Worm (Caenorhabditis elegans) whole organism, midembryonic: ENCODE results near the gene F53A3.1.

ENCODE experiments used
- T22C8.4 ChIP-seq: fragments of 200-800 bp; sonication (Bioruptor generic); IDR thresholded peaks from 2 replicates; pipeline ENCODE4 v1.3.6; 2022; ENCODE audit warnings: missing genetic modification characterization, missing compliant biosample characterization
- cog-1 ChIP-seq: sonication (generic microtip); optimal IDR thresholded peaks from 2 replicates; lab custom pipeline; 2016; ENCODE audit warnings: missing genetic modification characterization, missing compliant biosample characterization
- flt-1 ChIP-seq: fragments of 200-800 bp; sonication (Bioruptor generic); IDR thresholded peaks from 2 replicates; pipeline ENCODE4 v1.3.6; 2022; ENCODE audit warnings: missing genetic modification characterization, missing compliant biosample characterization
- klf-2 ChIP-seq: fragments of 200-800 bp; sonication (Bioruptor generic); conservative IDR thresholded peaks from 2 replicates; pipeline ENCODE4 v1.3.6; 2022; ENCODE audit warnings: missing genetic modification reagents, missing genetic modification characterization, missing compliant biosample characterization
- med-1 ChIP-seq: sonication (generic microtip); optimal IDR thresholded peaks from 2 replicates; lab custom pipeline; 2017; ENCODE audit warnings: missing genetic modification characterization, mild to moderate bottlenecking, missing compliant biosample characterization, antibody characterized with exemption, missing genetic modification reagents; ENCODE audit not compliant: insufficient read depth
- ref-1 ChIP-seq: fragments of 200-800 bp; sonication (Bioruptor generic); conservative IDR thresholded peaks from 2 replicates; pipeline ENCODE4 v1.3.6; 2022; ENCODE audit warnings: missing genetic modification reagents, missing genetic modification characterization, missing compliant biosample characterization
- tab-1 ChIP-seq: fragments of 200-800 bp; sonication (Bioruptor generic); IDR thresholded peaks from 2 replicates; pipeline ENCODE4 v1.3.6; 2022; ENCODE audit warnings: missing genetic modification characterization, missing compliant biosample characterization
- ztf-23 ChIP-seq: fragments of 200-800 bp; sonication (Bioruptor generic); IDR thresholded peaks from 2 replicates; pipeline ENCODE4 v1.3.6; 2022; ENCODE audit warnings: missing genetic modification reagents, missing genetic modification characterization, missing compliant biosample characterization
- ztf-29 ChIP-seq: fragments of 200-800 bp; sonication (Bioruptor generic); IDR thresholded peaks from 2 replicates; pipeline ENCODE4 v1.3.6; 2022; ENCODE audit warnings: missing genetic modification reagents, missing genetic modification characterization, missing compliant biosample characterization

The F53A3.1 gene

ce11 chrIII:1947851-1948250 is 4.4 kb upstream of the F53A3.1 start:
- TF ChIP-seq ref-1 (GFP tag; lab: Robert Waterston, UW) (no peak), med-1 (GFP tag; lab: Kevin White, UChicago) (no peak), tab-1 (GFP tag; lab: Robert Waterston, UW) (no peak), ztf-23 (no peak), cog-1 (no peak), klf-2 (no peak), ztf-29 (GFP tag; lab: Robert Waterston, UW) (no peak), T22C8.4 (no peak), flt-1 (no peak)

ce11 chrIII:1939625-1939988 is 3.8 kb downstream of the F53A3.1 start:
- TF ChIP-seq flt-1 (no peak), ztf-29 (GFP tag; lab: Robert Waterston, UW) (no peak), ref-1 (GFP tag; lab: Robert Waterston, UW) (no peak), T22C8.4 (no peak), klf-2 (no peak), tab-1 (GFP tag; lab: Robert Waterston, UW) (no peak), cog-1 (no peak)

ce11 chrIII:1938712-1939624 is 4.5 kb downstream of the F53A3.1 start:
- TF ChIP-seq ref-1 (GFP tag; lab: Robert Waterston, UW) (no peak), T22C8.4 (peak; percentile 87)

- TF ChIP-seq ref-1 (GFP tag; lab: Robert Waterston, UW): no peak
Measured at ce11 chrIII:1937879-1938438, 5.5 kb downstream of the F53A3.1 start.

DNA sequence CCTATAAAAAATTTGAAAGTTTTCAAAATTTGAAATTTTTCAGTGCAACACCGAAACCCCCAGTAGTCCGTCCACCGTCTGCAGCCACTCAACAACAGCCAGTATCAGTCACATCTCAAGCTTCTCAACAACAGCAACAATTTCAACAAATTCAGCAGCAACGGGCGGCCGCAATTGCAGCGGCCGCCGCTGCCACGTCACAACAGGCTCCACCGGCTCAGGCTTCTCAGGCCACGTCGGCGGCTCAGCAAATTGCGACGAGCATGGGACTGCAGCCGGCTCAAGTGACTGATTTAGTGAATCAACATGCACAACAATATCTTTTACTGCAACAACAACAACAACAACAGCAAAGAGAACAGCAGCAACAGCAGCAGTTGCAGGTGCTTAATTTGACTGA is 9.3 kb downstream of the F53A3.1 start:
- TF ChIP-seq cog-1 (no peak), klf-2 (no peak), tab-1 (GFP tag; lab: Robert Waterston, UW) (no peak), T22C8.4 (no peak), ztf-29 (GFP tag; lab: Robert Waterston, UW) (no peak), med-1 (GFP tag; lab: Kevin White, UChicago) (no peak), ref-1 (GFP tag; lab: Robert Waterston, UW) (no peak), ztf-23 (no peak), flt-1 (no peak)

DNA sequence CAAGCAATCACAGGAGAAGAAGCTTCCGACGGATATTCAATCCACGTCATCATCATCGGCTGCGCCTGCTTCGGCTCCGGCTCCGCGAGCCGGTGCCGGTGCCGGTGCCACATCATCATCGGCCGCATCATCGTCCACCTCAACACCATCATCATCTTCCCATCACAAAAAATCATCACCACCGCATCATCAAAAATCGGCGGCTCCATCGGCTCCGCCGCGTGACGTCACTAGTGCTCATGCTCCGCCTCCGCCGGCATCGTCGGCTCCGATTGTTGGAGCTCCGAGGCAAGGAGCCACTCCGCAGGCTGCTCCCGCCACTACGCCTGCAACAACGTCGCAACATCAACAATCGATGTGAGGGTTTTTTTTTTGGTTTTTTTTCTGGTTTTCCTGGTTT is 11.4 kb downstream of the F53A3.1 start:
- TF ChIP-seq med-1 (GFP tag; lab: Kevin White, UChicago): no peak
- TF ChIP-seq ztf-23: no peak
- TF ChIP-seq ref-1 (GFP tag; lab: Robert Waterston, UW): no peak
- TF ChIP-seq T22C8.4: no peak
- no peak for TF ChIP-seq ztf-29 (GFP tag; lab: Robert Waterston, UW)
- no peak; the same call in 1 of the 2 replicates for TF ChIP-seq tab-1 (GFP tag; lab: Robert Waterston, UW)
- no peak for TF ChIP-seq klf-2
- TF ChIP-seq cog-1: no peak
- TF ChIP-seq flt-1: no peak

- TF ChIP-seq klf-2 (no peak), flt-1 (no peak), med-1 (GFP tag; lab: Kevin White, UChicago) (no peak), cog-1 (no peak), ztf-23 (no peak), T22C8.4 (no peak), ref-1 (GFP tag; lab: Robert Waterston, UW) (no peak), ztf-29 (GFP tag; lab: Robert Waterston, UW) (no peak), tab-1 (GFP tag; lab: Robert Waterston, UW) (no peak)
Measured at ce11 chrIII:1931509-1931908, 11.9 kb downstream of the F53A3.1 start.

DNA sequence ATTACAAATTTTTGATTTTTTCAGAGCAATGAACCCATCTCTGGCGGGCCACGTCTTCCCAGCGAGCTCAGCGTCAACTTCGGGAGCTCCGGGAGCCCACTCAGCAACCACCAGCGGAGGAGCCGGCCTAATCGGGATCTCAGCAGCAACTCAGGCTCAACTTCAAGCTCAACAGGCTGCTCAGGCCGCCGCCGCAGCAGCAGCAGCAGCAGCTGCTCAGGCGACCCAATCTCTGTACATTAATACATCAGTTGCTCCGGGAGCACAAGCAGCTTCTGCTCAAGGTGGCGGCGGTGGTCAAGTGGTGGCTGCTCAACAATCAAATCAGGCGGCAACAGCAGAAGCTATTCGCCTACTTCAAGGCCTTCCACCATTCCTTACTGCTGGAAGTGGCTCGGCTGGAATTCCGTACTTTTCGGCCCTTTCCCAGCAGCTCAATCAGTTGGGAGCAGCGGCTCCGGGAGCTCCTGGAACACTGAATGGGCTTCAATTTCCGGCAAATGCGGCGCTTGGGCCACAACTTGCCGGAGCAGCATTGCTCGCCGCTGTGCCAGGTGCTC is 12.6 kb downstream of the F53A3.1 start:
- TF ChIP-seq klf-2 (no peak), ztf-29 (GFP tag; lab: Robert Waterston, UW) (no peak), ztf-23 (no peak), cog-1 (no peak), T22C8.4 (no peak), ref-1 (GFP tag; lab: Robert Waterston, UW) (no peak)

DNA sequence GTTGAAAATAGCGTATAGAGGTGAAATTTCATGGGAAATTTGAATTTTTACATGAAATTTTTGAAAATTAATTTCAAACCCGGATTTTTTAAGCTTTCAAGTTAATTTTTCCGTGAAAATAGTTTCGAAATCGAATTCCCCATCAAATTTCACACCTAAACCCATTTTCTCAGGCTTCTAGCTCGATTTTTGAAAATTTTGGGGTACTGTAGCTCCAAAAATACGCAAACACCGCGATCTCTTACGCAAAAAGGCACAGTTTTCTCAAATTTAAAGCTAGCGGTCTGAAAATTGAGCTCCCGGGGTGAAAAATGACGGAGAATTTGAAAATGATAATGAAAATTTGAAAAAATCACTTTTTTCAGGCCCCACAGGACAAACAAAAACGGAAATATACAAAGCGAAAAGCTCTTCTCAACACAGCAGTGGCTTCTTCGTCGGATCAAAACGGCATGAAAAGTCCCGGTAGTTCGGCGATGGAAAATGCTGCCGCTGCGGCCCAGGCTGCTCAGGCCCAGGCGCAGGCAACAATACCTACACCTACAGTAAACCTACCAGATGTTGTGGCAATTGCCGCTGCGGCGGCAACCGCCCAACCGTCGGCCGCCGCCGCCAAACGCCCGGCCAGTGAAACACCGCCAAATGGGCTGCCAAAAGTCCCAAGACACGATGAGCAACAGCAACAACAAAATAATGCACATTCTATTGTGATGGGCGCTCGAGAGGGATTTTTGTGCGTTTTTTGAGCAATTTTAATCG is 14.5 kb downstream of the F53A3.1 start:
- TF ChIP-seq ztf-23 (no peak), flt-1 (no peak), med-1 (GFP tag; lab: Kevin White, UChicago) (no peak), T22C8.4 (no peak), ztf-29 (GFP tag; lab: Robert Waterston, UW) (no peak), ref-1 (GFP tag; lab: Robert Waterston, UW) (no peak), cog-1 (no peak), klf-2 (no peak), tab-1 (GFP tag; lab: Robert Waterston, UW) (no peak)

DNA sequence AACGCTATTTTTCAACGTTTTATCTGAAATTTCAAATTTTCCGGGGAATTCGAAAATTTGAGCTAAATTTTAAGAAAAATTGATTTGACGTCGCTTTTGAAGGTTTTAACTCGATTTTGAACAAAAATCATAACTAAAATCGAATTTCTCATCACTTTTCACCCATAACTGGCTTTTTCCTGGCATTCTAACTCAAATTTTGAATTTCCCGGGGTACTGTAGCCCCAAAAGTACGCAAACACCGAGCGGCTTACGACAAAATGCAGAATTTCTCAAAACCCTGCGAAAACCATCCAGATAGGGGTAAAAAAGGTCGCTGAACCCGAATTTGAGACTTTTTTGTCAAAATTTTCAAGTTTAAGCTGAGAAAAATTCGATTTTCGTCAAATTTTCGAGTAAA is 16.2 kb downstream of the F53A3.1 start:
- no peak for TF ChIP-seq ref-1 (GFP tag; lab: Robert Waterston, UW)
